Fruit fly (Drosophila melanogaster) whole organism, embryonic: Measurements from ENCODE around the gene CG12607.

Experiments
- Bgb ChIP-seq: fragments of 200-800 bp; sonication (Bioruptor generic); IDR thresholded peaks from 2 replicates; pipeline ENCODE4 v1.3.6; 2022; ENCODE audit warnings: missing biosample characterization, missing genetic modification characterization; ENCODE audit not compliant: partially characterized antibody
- CG10267 ChIP-seq: fragments of 200-800 bp; sonication (Bioruptor generic); optimal IDR thresholded peaks from 2 replicates; lab custom pipeline; 2018; ENCODE audit warnings: missing biosample characterization, mild to moderate bottlenecking, missing genetic modification characterization, moderate library complexity
- CG10321 ChIP-seq: fragments of 200-800 bp; sonication (Bioruptor generic); IDR thresholded peaks from 2 replicates; pipeline ENCODE4 v1.3.6; 2022; ENCODE audit warnings: missing biosample characterization, missing genetic modification characterization
- CG10462 ChIP-seq: fragments of 200-800 bp; sonication (Bioruptor generic); optimal IDR thresholded peaks from 2 replicates; lab custom pipeline; 2016; ENCODE audit warnings: missing biosample characterization, missing genetic modification characterization
- CG10654 ChIP-seq: fragments of 200-800 bp; sonication (Bioruptor generic); optimal IDR thresholded peaks from 2 replicates; lab custom pipeline; 2016; ENCODE audit warnings: missing biosample characterization, missing genetic modification characterization
- CG11560 ChIP-seq: fragments of 200-800 bp; sonication (Bioruptor generic); IDR thresholded peaks from 3 replicates; pipeline ENCODE4 v1.3.6; 2022; ENCODE audit warnings: missing biosample characterization, missing genetic modification characterization
- CG11695 ChIP-seq: fragments of 200-800 bp; sonication (Bioruptor generic); IDR thresholded peaks from 3 replicates; pipeline ENCODE4 v1.3.6; 2022; ENCODE audit warnings: missing biosample characterization, missing genetic modification characterization
- CG11696 ChIP-seq: fragments of 200-800 bp; sonication (Bioruptor generic); IDR thresholded peaks from 2 replicates; pipeline ENCODE4 v1.3.6; 2022; ENCODE audit warnings: missing biosample characterization, missing genetic modification characterization
- CG12236 ChIP-seq: fragments of 200-800 bp; sonication (Bioruptor generic); optimal IDR thresholded peaks from 2 replicates; lab custom pipeline; 2016; ENCODE audit warnings: missing biosample characterization, missing genetic modification characterization
- CG12769 ChIP-seq: fragments of 200-800 bp; sonication (Bioruptor generic); optimal IDR thresholded peaks from 2 replicates; lab custom pipeline; 2019; ENCODE audit warnings: missing biosample characterization, mild to moderate bottlenecking, missing genetic modification characterization, moderate library complexity
- CG12942 ChIP-seq: fragments of 200-800 bp; sonication (Bioruptor generic); optimal IDR thresholded peaks from 3 replicates; lab custom pipeline; 2016; ENCODE audit warnings: missing biosample characterization, missing genetic modification characterization
- CG14710 ChIP-seq: fragments of 200-800 bp; sonication (Bioruptor generic); optimal IDR thresholded peaks from 3 replicates; lab custom pipeline; 2019; ENCODE audit warnings: missing biosample characterization, mild to moderate bottlenecking, missing genetic modification characterization, moderate library complexity
- CG1602 ChIP-seq: fragments of 200-800 bp; sonication (Bioruptor generic); optimal IDR thresholded peaks from 3 replicates; lab custom pipeline; 2016; ENCODE audit warnings: missing biosample characterization, missing genetic modification characterization
- CG16813 ChIP-seq: fragments of 200-800 bp; sonication (Bioruptor generic); IDR thresholded peaks from 3 replicates; pipeline ENCODE4 v1.3.6; 2022; ENCODE audit warnings: missing biosample characterization, missing genetic modification characterization; ENCODE audit not compliant: partially characterized antibody
- CG17359 ChIP-seq: fragments of 200-800 bp; sonication (Bioruptor generic); optimal IDR thresholded peaks from 3 replicates; lab custom pipeline; 2018; ENCODE audit warnings: missing biosample characterization, mild to moderate bottlenecking, missing genetic modification characterization, moderate library complexity
- CG17912 ChIP-seq: fragments of 200-800 bp; sonication (Bioruptor generic); optimal IDR thresholded peaks from 2 replicates; lab custom pipeline; 2018; ENCODE audit warnings: missing biosample characterization, mild to moderate bottlenecking, missing genetic modification characterization
- CG18599 ChIP-seq: fragments of 200-800 bp; sonication (Bioruptor generic); optimal IDR thresholded peaks from 3 replicates; lab custom pipeline; 2017; ENCODE audit warnings: missing biosample characterization, missing genetic modification characterization, mild to moderate bottlenecking, moderate library complexity, missing genetic modification reagents
- CG2199 ChIP-seq: fragments of 200-800 bp; sonication (Bioruptor generic); IDR thresholded peaks from 3 replicates; pipeline ENCODE4 v1.3.6; 2022; ENCODE audit warnings: missing biosample characterization, missing genetic modification characterization
- CG2202 ChIP-seq: fragments of 200-800 bp; sonication (Bioruptor generic); optimal IDR thresholded peaks from 2 replicates; lab custom pipeline; 2018; ENCODE audit warnings: missing biosample characterization, mild to moderate bottlenecking, missing genetic modification characterization
- CG2712 ChIP-seq: fragments of 200-800 bp; optimal IDR thresholded peaks from 3 replicates; lab custom pipeline; 2019; ENCODE audit warnings: missing biosample characterization, mild to moderate bottlenecking, missing genetic modification characterization, moderate library complexity
- CG3065 ChIP-seq: fragments of 200-800 bp; sonication (Bioruptor generic); optimal IDR thresholded peaks from 2 replicates; lab custom pipeline; 2016; ENCODE audit warnings: missing biosample characterization, missing genetic modification characterization
- CG33213 ChIP-seq: fragments of 200-800 bp; sonication (Bioruptor generic); optimal IDR thresholded peaks from 3 replicates; lab custom pipeline; 2016; ENCODE audit warnings: missing biosample characterization, missing genetic modification characterization
- CG3726 ChIP-seq: fragments of 200-800 bp; sonication (Bioruptor generic); IDR thresholded peaks from 3 replicates; pipeline ENCODE4, ENCODE4 v1.3.6; 2022; ENCODE audit warnings: missing biosample characterization, missing genetic modification characterization
- CG4282 ChIP-seq: fragments of 200-800 bp; sonication (Bioruptor generic); optimal IDR thresholded peaks from 2 replicates; lab custom pipeline; 2016; ENCODE audit warnings: missing biosample characterization, missing genetic modification characterization
- CG4404 ChIP-seq: fragments of 200-800 bp; sonication (Bioruptor generic); IDR thresholded peaks from 2 replicates; pipeline ENCODE4 v1.3.6; 2022; ENCODE audit warnings: missing biosample characterization, missing genetic modification characterization
- CG4820 ChIP-seq: fragments of 200-800 bp; sonication (Bioruptor generic); optimal IDR thresholded peaks from 3 replicates; lab custom pipeline; 2016; ENCODE audit warnings: missing biosample characterization, missing genetic modification characterization
- CG7786 ChIP-seq: fragments of 200-800 bp; sonication (Bioruptor generic); optimal IDR thresholded peaks from 2 replicates; lab custom pipeline; 2016; ENCODE audit warnings: missing biosample characterization, missing genetic modification characterization
- CG7928 ChIP-seq: fragments of 200-800 bp; sonication (Bioruptor generic); optimal IDR thresholded peaks from 2 replicates; lab custom pipeline; 2017; ENCODE audit warnings: missing biosample characterization, mild to moderate bottlenecking, missing genetic modification characterization
- CG8924 ChIP-seq: fragments of 200-800 bp; optimal IDR thresholded peaks from 3 replicates; lab custom pipeline; 2019; ENCODE audit warnings: missing biosample characterization, mild to moderate bottlenecking, missing genetic modification characterization, moderate library complexity
- Dek ChIP-seq: fragments of 200-800 bp; sonication (Bioruptor generic); optimal IDR thresholded peaks from 3 replicates; lab custom pipeline; 2019; ENCODE audit warnings: missing biosample characterization, mild to moderate bottlenecking, missing genetic modification characterization, moderate library complexity
- Hand ChIP-seq: fragments of 200-800 bp; sonication (Bioruptor generic); optimal IDR thresholded peaks from 2 replicates; lab custom pipeline; 2017; ENCODE audit warnings: mild to moderate bottlenecking, missing biosample characterization, missing genetic modification reagents, missing genetic modification characterization
- Hr3 ChIP-seq: fragments of 200-800 bp; sonication (Bioruptor generic); optimal IDR thresholded peaks from 3 replicates; lab custom pipeline; 2016; ENCODE audit warnings: missing biosample characterization, missing genetic modification characterization
- Meics ChIP-seq: fragments of 200-800 bp; sonication (Bioruptor generic); optimal IDR thresholded peaks from 2 replicates; lab custom pipeline; 2017; ENCODE audit warnings: missing biosample characterization, mild to moderate bottlenecking, missing genetic modification characterization
- Oli ChIP-seq: fragments of 200-800 bp; sonication (Bioruptor generic); optimal IDR thresholded peaks from 2 replicates; lab custom pipeline; 2018; ENCODE audit warnings: missing biosample characterization, mild to moderate bottlenecking, missing genetic modification characterization, moderate library complexity
- Sox102F ChIP-seq: fragments of 200-800 bp; sonication (Bioruptor generic); optimal IDR thresholded peaks from 2 replicates; lab custom pipeline; 2018; ENCODE audit warnings: missing biosample characterization, mild to moderate bottlenecking, missing genetic modification characterization, moderate library complexity
- Sry-β ChIP-seq: fragments of 200-800 bp; sonication (Bioruptor generic); optimal IDR thresholded peaks from 2 replicates; lab custom pipeline; 2018; ENCODE audit warnings: missing biosample characterization, mild to moderate bottlenecking, missing genetic modification characterization, moderate library complexity
- Vsx1 ChIP-seq: fragments of 200-800 bp; sonication (Bioruptor generic); optimal IDR thresholded peaks from 2 replicates; lab custom pipeline; 2017; ENCODE audit warnings: missing biosample characterization, mild to moderate bottlenecking, missing genetic modification characterization, missing genetic modification reagents
- bigmax ChIP-seq: fragments of 200-800 bp; sonication (Bioruptor generic); optimal IDR thresholded peaks from 2 replicates; lab custom pipeline; 2018; ENCODE audit warnings: missing biosample characterization, mild to moderate bottlenecking, missing genetic modification characterization
- bsh ChIP-seq, 2 experiments: fragments of 200-800 bp; sonication (Bioruptor generic); optimal IDR thresholded peaks; 2 replicates each; lab custom pipeline; 2017 to 2018; ENCODE audit warnings: mild to moderate bottlenecking in 2 of 2, missing biosample characterization in 2 of 2, missing genetic modification characterization in 2 of 2, moderate library complexity in 1 of 2
- disco-r ChIP-seq: fragments of 200-800 bp; sonication (Bioruptor generic); optimal IDR thresholded peaks from 2 replicates; lab custom pipeline; 2016; ENCODE audit warnings: missing biosample characterization, missing genetic modification characterization
- emc ChIP-seq: fragments of 200-800 bp; sonication (Bioruptor generic); optimal IDR thresholded peaks from 2 replicates; lab custom pipeline; 2016; ENCODE audit warnings: missing biosample characterization, missing genetic modification characterization
- gcm2 ChIP-seq: fragments of 200-800 bp; sonication (Bioruptor generic); optimal IDR thresholded peaks from 2 replicates; lab custom pipeline; 2016; ENCODE audit warnings: missing biosample characterization, missing genetic modification characterization
- gfzf ChIP-seq: fragments of 200-800 bp; sonication (Bioruptor generic); optimal IDR thresholded peaks from 2 replicates; lab custom pipeline; 2016; ENCODE audit warnings: missing biosample characterization, mild to moderate bottlenecking, missing genetic modification characterization, moderate library complexity
- her ChIP-seq: fragments of 200-800 bp; sonication (Bioruptor generic); optimal IDR thresholded peaks from 2 replicates; lab custom pipeline; 2016; ENCODE audit warnings: missing biosample characterization, missing genetic modification characterization
- lmd ChIP-seq: fragments of 200-800 bp; sonication (Bioruptor generic); IDR thresholded peaks from 2 replicates; pipeline ENCODE4 v1.3.6; 2022; ENCODE audit warnings: missing biosample characterization, missing genetic modification characterization
- phol ChIP-seq: fragments of 200-800 bp; sonication (Bioruptor generic); optimal IDR thresholded peaks from 3 replicates; lab custom pipeline; 2018; ENCODE audit warnings: missing biosample characterization, mild to moderate bottlenecking, missing genetic modification characterization, moderate library complexity
- pzg ChIP-seq: fragments of 200-800 bp; sonication (Bioruptor generic); optimal IDR thresholded peaks from 3 replicates; lab custom pipeline; 2018; ENCODE audit warnings: missing biosample characterization, mild to moderate bottlenecking, missing genetic modification characterization, moderate library complexity
- sd ChIP-seq: fragments of 200-800 bp; sonication (Bioruptor generic); optimal IDR thresholded peaks from 3 replicates; lab custom pipeline; 2018; ENCODE audit warnings: missing biosample characterization, mild to moderate bottlenecking, missing genetic modification characterization, moderate library complexity
- vnd ChIP-seq: fragments of 200-800 bp; sonication (Bioruptor generic); IDR thresholded peaks from 3 replicates; pipeline ENCODE4 v1.3.6; 2022; ENCODE audit warnings: missing biosample characterization, missing genetic modification characterization; ENCODE audit not compliant: partially characterized antibody
- zfh1 ChIP-seq: fragments of 200-800 bp; sonication (Bioruptor generic); IDR thresholded peaks from 3 replicates; pipeline ENCODE4 v1.3.6; 2022; ENCODE audit warnings: missing biosample characterization, missing genetic modification characterization

Gene CG12607

dm6 chr3L:4474946-4475470 lies 28.6 kb downstream of the CG12607 start (continued):
- TF ChIP-seq Meics (GFP tag; lab: Kevin White, UChicago) (peak; percentile 93), CG4404 (no peak), Vsx1 (GFP tag; lab: Kevin White, UChicago) (peak; percentile 91), CG2199 (GFP tag; lab: Robert Waterston, UW) (no peak), bsh (GFP tag; optimal IDR thresholded peaks at IDR 0.05; lab: Kevin White, UChicago) (peak in 1 of 2 experiments; percentile 82), CG3065 (GFP tag; lab: Kevin White, UChicago) (peak; percentile 39), sd (tag; lab: Kevin White, UChicago) (peak; percentile 0), lmd (GFP tag; lab: Robert Waterston, UW) (no peak), CG10654 (GFP tag; lab: Kevin White, UChicago) (peak; percentile 74), CG2202 (tag; lab: Kevin White, UChicago) (peak; percentile 78), bigmax (GFP tag; lab: Kevin White, UChicago) (peak; percentile 79), emc (GFP tag; lab: Kevin White, UChicago) (peak; percentile 55), CG11695 (GFP tag; lab: Robert Waterston, UW) (0 out of 3 replicates have a peak, but pooled peaks have one; percentile 44), CG17359 (tag; lab: Kevin White, UChicago) (peak; percentile 86), zfh1 (GFP tag; lab: Robert Waterston, UW) (peak; percentile 74), CG14710 (tag; lab: Kevin White, UChicago) (no peak), Sox102F (GFP tag; lab: Kevin White, UChicago) (peak; percentile 69), CG3726 (GFP tag; lab: Robert Waterston, UW) (peak; percentile 57; the same call in 1 of the 3 replicates), disco-r (GFP tag; lab: Kevin White, UChicago) (peak; percentile 72), Sry-β (GFP tag; lab: Kevin White, UChicago) (peak; percentile 67), CG2712 (no peak), CG16813 (GFP tag; lab: Robert Waterston, UW) (no peak), CG33213 (GFP tag; lab: Kevin White, UChicago) (peak; percentile 86), CG18599 (GFP tag; lab: Kevin White, UChicago) (peak; percentile 90), CG11560 (no peak), CG12942 (GFP tag; lab: Kevin White, UChicago) (peak; percentile 58), phol (tag; lab: Kevin White, UChicago) (peak; percentile 75), CG8924 (tag; lab: Kevin White, UChicago) (no peak), Bgb (no peak), pzg (GFP tag; lab: Kevin White, UChicago) (no peak), CG12769 (tag; lab: Kevin White, UChicago) (peak; percentile 55), gfzf (GFP tag; lab: Kevin White, UChicago) (no peak), CG11696 (GFP tag; lab: Robert Waterston, UW) (peak; percentile 62), Hand (peak; percentile 89), gcm2 (GFP tag; lab: Kevin White, UChicago) (peak; percentile 74), Hr3 (GFP tag; lab: Kevin White, UChicago) (no peak), CG1602 (GFP tag; lab: Kevin White, UChicago) (no peak), CG10267 (peak; percentile 75), CG10462 (peak; percentile 4), CG7928 (GFP tag; lab: Kevin White, UChicago) (peak; percentile 60), CG12236 (GFP tag; lab: Kevin White, UChicago) (peak; percentile 79), her (GFP tag; lab: Kevin White, UChicago) (peak; percentile 37), vnd (GFP tag; lab: Robert Waterston, UW) (no peak), CG17912 (GFP tag; lab: Kevin White, UChicago) (peak; percentile 98), Dek (peak; percentile 44), CG4820 (GFP tag; lab: Kevin White, UChicago) (peak; percentile 14), CG7786 (GFP tag; lab: Kevin White, UChicago) (no peak), Oli (tag; lab: Kevin White, UChicago) (peak; percentile 67), CG4282 (GFP tag; lab: Kevin White, UChicago) (no peak), CG10321 (GFP tag; lab: Robert Waterston, UW) (no peak)
